Fruit fly (Drosophila melanogaster): ENCODE results near the gene bap.

The bap gene

DNA sequence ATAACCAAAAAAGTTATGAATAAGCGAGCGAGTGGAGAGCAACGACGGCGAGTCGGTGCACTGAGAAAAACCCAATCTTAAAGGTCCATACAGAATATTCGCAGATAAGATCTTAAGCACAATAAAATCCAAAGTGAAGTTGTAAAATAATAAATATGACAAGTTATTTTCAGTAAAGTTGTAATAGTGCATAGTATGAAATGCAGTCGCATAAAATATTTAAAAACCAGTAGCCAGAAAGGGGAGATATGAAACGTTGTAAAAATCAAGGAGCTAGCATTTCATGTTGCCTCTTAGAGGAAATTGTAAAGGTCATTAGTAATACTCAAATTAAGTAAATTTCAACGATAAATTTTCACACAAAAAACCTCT lies 40.9 kb upstream of the bap start (continued):
- peak; percentile 8 for TF ChIP-seq CG16863 (GFP tag; optimal IDR thresholded peaks at IDR 0.05)
- peak; percentile 49 for TF ChIP-seq CG7556 (GFP tag; optimal IDR thresholded peaks at IDR 0.05)
- 0 out of 3 replicates have a peak, but pooled peaks have one; percentile 24 for TF ChIP-seq Mrtf (GFP tag; IDR thresholded peaks at IDR 0.05)
- TF ChIP-seq Meics (GFP tag; optimal IDR thresholded peaks at IDR 0.05): peak; percentile 21
- TF ChIP-seq ftz-f1 (GFP tag; optimal IDR thresholded peaks at IDR 0.05): no peak
- peak; percentile 27; the same call in 1 of the 3 replicates for TF ChIP-seq zfh1 (GFP tag; IDR thresholded peaks at IDR 0.05)
- TF ChIP-seq CG12659 (GFP tag; optimal IDR thresholded peaks at IDR 0.05): peak; percentile 10
- no peak for TF ChIP-seq CkIIα-i1 (GFP tag; IDR thresholded peaks at IDR 0.05)
- no peak for TF ChIP-seq Hr78 (GFP tag; optimal IDR thresholded peaks at IDR 0.05)
- TF ChIP-seq bab2 (GFP tag; optimal IDR thresholded peaks at IDR 0.05): no peak
- TF ChIP-seq ind (GFP tag; optimal IDR thresholded peaks at IDR 0.05): peak; percentile 16
- TF ChIP-seq ham (GFP tag; IDR thresholded peaks at IDR 0.05): no peak
- TF ChIP-seq Oli (tag; optimal IDR thresholded peaks at IDR 0.05): peak; percentile 52
- peak; percentile 52 for TF ChIP-seq CG2712 (tag; optimal IDR thresholded peaks at IDR 0.05)
- TF ChIP-seq CG4820 (GFP tag; optimal IDR thresholded peaks at IDR 0.05): peak; percentile 31
- TF ChIP-seq Bteb2 (GFP tag; optimal IDR thresholded peaks at IDR 0.05): no peak
- no peak for TF ChIP-seq Asciz (GFP tag; optimal IDR thresholded peaks at IDR 0.05)
- TF ChIP-seq nerfin-1 (tag; optimal IDR thresholded peaks at IDR 0.05): no peak
- TF ChIP-seq dmrt99B (tag; optimal IDR thresholded peaks at IDR 0.05): peak; percentile 41
- peak; percentile 4 for TF ChIP-seq pum (GFP tag; optimal IDR thresholded peaks at IDR 0.05)
- TF ChIP-seq CoRest (tag; optimal IDR thresholded peaks at IDR 0.05): peak; percentile 39
- TF ChIP-seq CG8290 (GFP tag; optimal IDR thresholded peaks at IDR 0.05): no peak
- TF ChIP-seq CG8290 (tag; optimal IDR thresholded peaks at IDR 0.05): no peak
- peak; percentile 35 for TF ChIP-seq D19A (tag; optimal IDR thresholded peaks at IDR 0.05)
- peak; percentile 40 for TF ChIP-seq CG1529 (GFP tag; optimal IDR thresholded peaks at IDR 0.05)
- peak; percentile 31 for TF ChIP-seq Ssrp (tag; optimal IDR thresholded peaks at IDR 0.05)
- no peak for TF ChIP-seq insv (GFP tag; optimal IDR thresholded peaks at IDR 0.05)
- peak; percentile 36 for TF ChIP-seq CG8388 (GFP tag; optimal IDR thresholded peaks at IDR 0.05)
- TF ChIP-seq CG15479 (GFP tag; optimal IDR thresholded peaks at IDR 0.05): no peak
- 0 out of 2 replicates have a peak, but pooled peaks have one; percentile 39 for TF ChIP-seq CG32532 (GFP tag; IDR thresholded peaks at IDR 0.05)
- peak; percentile 2 for TF ChIP-seq lilli (GFP tag; optimal IDR thresholded peaks at IDR 0.05)
- peak; percentile 10 for TF ChIP-seq CG17829 (tag; optimal IDR thresholded peaks at IDR 0.05)
- no peak for TF ChIP-seq Doc2 (GFP tag; IDR thresholded peaks at IDR 0.05)
- TF ChIP-seq zf30C (GFP tag; optimal IDR thresholded peaks at IDR 0.05): peak; percentile 32
- no peak for TF ChIP-seq CG8478 (optimal IDR thresholded peaks at IDR 0.05)
- TF ChIP-seq gem (tag; optimal IDR thresholded peaks at IDR 0.05): peak; percentile 50
- peak; percentile 35 for TF ChIP-seq CG7839 (tag; optimal IDR thresholded peaks at IDR 0.05)
- TF ChIP-seq ATbp (GFP tag; optimal IDR thresholded peaks at IDR 0.05): peak; percentile 47
- no peak for TF ChIP-seq CG31388 (GFP tag; optimal IDR thresholded peaks at IDR 0.05)
- TF ChIP-seq CG1603 (tag; optimal IDR thresholded peaks at IDR 0.05): peak; percentile 4
- TF ChIP-seq Ptx1 (GFP tag; IDR thresholded peaks at IDR 0.05): 0 out of 2 replicates have a peak, but pooled peaks have one; percentile 25
- TF ChIP-seq CG9727 (GFP tag; optimal IDR thresholded peaks at IDR 0.05): peak; percentile 24
- peak; percentile 39 for TF ChIP-seq dmrt11E (tag; optimal IDR thresholded peaks at IDR 0.05)
- peak; percentile 34 for TF ChIP-seq grau (tag; optimal IDR thresholded peaks at IDR 0.05)
- no peak for TF ChIP-seq lov (optimal IDR thresholded peaks at IDR 0.05)
- TF ChIP-seq lov (GFP tag; IDR thresholded peaks at IDR 0.05): no peak
- no peak for TF ChIP-seq Rfx (GFP tag; IDR thresholded peaks at IDR 0.05)
- TF ChIP-seq peb (GFP tag; IDR thresholded peaks at IDR 0.05): no peak
- TF ChIP-seq tgo (GFP tag; IDR thresholded peaks at IDR 0.05): 0 out of 3 replicates have a peak, but pooled peaks have one; percentile 17
- peak; percentile 52 for TF ChIP-seq CG30403 (GFP tag; optimal IDR thresholded peaks at IDR 0.05)
- no peak for TF ChIP-seq sisA (GFP tag; IDR thresholded peaks at IDR 0.05)
- no peak for TF ChIP-seq CG34422 (GFP tag; IDR thresholded peaks at IDR 0.05)
